Fruit fly (Drosophila melanogaster) whole organism, wandering third instar larva: ENCODE measurements around the gene Gr9a.

ENCODE experiments used
- CG32264 ChIP-seq: fragments of 200-800 bp; sonication (Bioruptor generic); optimal IDR thresholded peaks from 2 replicates; lab custom pipeline; 2016; ENCODE audit warnings: missing biosample characterization, missing genetic modification characterization
- CG9705 ChIP-seq: fragments of 200-800 bp; sonication (Bioruptor generic); optimal IDR thresholded peaks from 2 replicates; lab custom pipeline; 2018; ENCODE audit warnings: missing biosample characterization, mild to moderate bottlenecking, missing genetic modification characterization
- CrebA ChIP-seq: fragments of 200-800 bp; sonication (Bioruptor generic); optimal IDR thresholded peaks from 2 replicates; lab custom pipeline; 2016; ENCODE audit warnings: missing biosample characterization, mild to moderate bottlenecking, missing genetic modification characterization, borderline replicate concordance
- Dfd ChIP-seq: fragments of >200 bp; optimal IDR thresholded peaks from 2 replicates; lab custom pipeline; 2017; ENCODE audit warnings: missing biosample characterization, missing genetic modification characterization
- Dif ChIP-seq: fragments of 200-275, 200-300 bp; sonication (Bioruptor generic); optimal IDR thresholded peaks from 2 replicates; lab custom pipeline; 2018; ENCODE audit warnings: missing biosample characterization, missing genetic modification characterization; ENCODE audit not compliant: partially characterized antibody
- HLH106 ChIP-seq: fragments of 200-800 bp; optimal IDR thresholded peaks from 3 replicates; lab custom pipeline; 2019; ENCODE audit warnings: missing biosample characterization, mild to moderate bottlenecking, missing genetic modification characterization, moderate library complexity
- Hnf4 ChIP-seq: fragments of 200-800 bp; sonication (Bioruptor generic); optimal IDR thresholded peaks from 2 replicates; lab custom pipeline; 2016; ENCODE audit warnings: missing biosample characterization, mild to moderate bottlenecking, missing genetic modification characterization
- Hr78 ChIP-seq: fragments of >200 bp; optimal IDR thresholded peaks from 2 replicates; lab custom pipeline; 2017; ENCODE audit warnings: missing biosample characterization, missing genetic modification characterization
- Hr83 ChIP-seq: fragments of 200-300 bp; sonication (Bioruptor generic); optimal IDR thresholded peaks from 2 replicates; lab custom pipeline; 2016; ENCODE audit warnings: missing biosample characterization, mild to moderate bottlenecking, missing genetic modification characterization, moderate library complexity; ENCODE audit not compliant: poor library complexity, severe bottlenecking
- Jra ChIP-seq: sonication (Bioruptor generic); optimal IDR thresholded peaks from 2 replicates; lab custom pipeline; 2016; ENCODE audit warnings: missing biosample characterization, missing genetic modification characterization
- Mio ChIP-seq: sonication (Bioruptor generic); optimal IDR thresholded peaks from 2 replicates; lab custom pipeline; 2016; ENCODE audit warnings: missing biosample characterization, missing genetic modification characterization
- Myc ChIP-seq: fragments of >200 bp; optimal IDR thresholded peaks from 2 replicates; lab custom pipeline; 2017
- N ChIP-seq: fragments of >200 bp; optimal IDR thresholded peaks from 2 replicates; lab custom pipeline; 2018; ENCODE audit warnings: missing biosample characterization, missing external identifiers, missing genetic modification characterization
- Vsx2 ChIP-seq: fragments of 200-300, 225-300 bp; sonication (Bioruptor generic); optimal IDR thresholded peaks from 2 replicates; lab custom pipeline; 2018; ENCODE audit warnings: missing biosample characterization, missing genetic modification characterization; ENCODE audit not compliant: partially characterized antibody
- brk ChIP-seq: fragments of 200-800 bp; sonication (Bioruptor generic); optimal IDR thresholded peaks from 2 replicates; lab custom pipeline; 2016; ENCODE audit warnings: missing biosample characterization, mild to moderate bottlenecking, missing genetic modification characterization
- dl ChIP-seq, 2 experiments: fragments of 175-275, 200-275 bp in 1 of 2; fragments of 200-275 bp in 1 of 2; sonication (Bioruptor generic); optimal IDR thresholded peaks; lab custom pipeline; 2018; ENCODE audit warnings: mild to moderate bottlenecking in 2 of 2, missing biosample characterization in 2 of 2, missing genetic modification characterization in 2 of 2, moderate library complexity in 2 of 2; ENCODE audit not compliant: partially characterized antibody in 2 of 2, insufficient read depth in 1 of 2
- dmrt93B ChIP-seq: fragments of 200-800 bp; sonication (Bioruptor generic); optimal IDR thresholded peaks from 2 replicates; lab custom pipeline; 2018; ENCODE audit warnings: missing biosample characterization, mild to moderate bottlenecking, missing genetic modification characterization
- dsf ChIP-seq: sonication (Bioruptor generic); optimal IDR thresholded peaks from 2 replicates; lab custom pipeline; 2016; ENCODE audit warnings: missing biosample characterization, missing genetic modification characterization, borderline replicate concordance
- foxo ChIP-seq, 2 experiments: fragments of 200-800 bp; sonication (Bioruptor generic); optimal IDR thresholded peaks; 2 replicates in 1 of 2; 3 replicates in 1 of 2; lab custom pipeline; 2016 to 2017; ENCODE audit warnings: missing biosample characterization in 2 of 2, missing genetic modification characterization in 2 of 2
- fru ChIP-seq: fragments of 200-800 bp; sonication (Bioruptor generic); optimal IDR thresholded peaks from 3 replicates; lab custom pipeline; 2016; ENCODE audit warnings: missing biosample characterization, mild to moderate bottlenecking, missing genetic modification characterization
- h ChIP-seq: fragments of 200-800 bp; sonication (Bioruptor generic); optimal IDR thresholded peaks from 3 replicates; lab custom pipeline; 2016; ENCODE audit warnings: missing biosample characterization, mild to moderate bottlenecking, missing genetic modification characterization
- jim ChIP-seq: fragments of 175-275, 200-325 bp; sonication (Bioruptor generic); optimal IDR thresholded peaks from 2 replicates; lab custom pipeline; 2016; ENCODE audit warnings: missing biosample characterization, mild to moderate bottlenecking, missing genetic modification characterization
- lola ChIP-seq: fragments of >200 bp; optimal IDR thresholded peaks from 2 replicates; lab custom pipeline; 2017; ENCODE audit warnings: missing biosample characterization, missing genetic modification characterization
- pan ChIP-seq: fragments of >200 bp; optimal IDR thresholded peaks from 2 replicates; lab custom pipeline; 2017
- psq ChIP-seq: fragments of 200-800 bp; sonication (Bioruptor generic); optimal IDR thresholded peaks from 3 replicates; lab custom pipeline; 2017; ENCODE audit warnings: missing biosample characterization, mild to moderate bottlenecking, missing genetic modification characterization, moderate library complexity
- rgr ChIP-seq: fragments of 200-800 bp; sonication (Bioruptor generic); optimal IDR thresholded peaks from 3 replicates; lab custom pipeline; 2016; ENCODE audit warnings: missing biosample characterization, mild to moderate bottlenecking, missing genetic modification characterization
- sage ChIP-seq: fragments of 200-800 bp; sonication (Bioruptor generic); optimal IDR thresholded peaks from 2 replicates; lab custom pipeline; 2016; ENCODE audit warnings: missing biosample characterization, mild to moderate bottlenecking, missing genetic modification characterization
- sv ChIP-seq: fragments of 200-800 bp; sonication (Bioruptor generic); optimal IDR thresholded peaks from 3 replicates; lab custom pipeline; 2016; ENCODE audit warnings: missing biosample characterization, missing genetic modification characterization
- tai ChIP-seq: sonication (Bioruptor generic); optimal IDR thresholded peaks from 2 replicates; lab custom pipeline; 2016; ENCODE audit warnings: missing biosample characterization, missing genetic modification characterization
- usp ChIP-seq: fragments of >200 bp; optimal IDR thresholded peaks from 2 replicates; lab custom pipeline; 2017; ENCODE audit warnings: missing biosample characterization, missing genetic modification characterization
- woc ChIP-seq: sonication (Bioruptor generic); optimal IDR thresholded peaks from 2 replicates; lab custom pipeline; 2016; ENCODE audit warnings: missing biosample characterization, mild to moderate bottlenecking, missing genetic modification characterization

Gene Gr9a

dm6 chrX:10067528-10067927 is 6.1 kb downstream of the Gr9a start (continued):
- TF ChIP-seq Hr78 (no peak), Dif (GFP tag; lab: Kevin White, UChicago) (no peak), fru (GFP tag; lab: Kevin White, UChicago) (peak; percentile 63), dsf (GFP tag; lab: Kevin White, UChicago) (no peak)

dm6 chrX:10070325-10070931 is 9.0 kb downstream of the Gr9a start, which contains the start of gene CG15312:
Gene CG15312, minus strand, starts transcription at chrX:10070868.
- TF ChIP-seq Myc (lab: Kevin White, UChicago) (no peak), CrebA (GFP tag; lab: Kevin White, UChicago) (no peak), tai (GFP tag; lab: Kevin White, UChicago) (no peak), jim (GFP tag; lab: Kevin White, UChicago) (no peak), foxo (GFP tag; optimal IDR thresholded peaks at IDR 0.05; lab: Kevin White, UChicago) (no peak), sv (no peak), sage (no peak), Hr83 (GFP tag; lab: Kevin White, UChicago) (no peak), Dif (GFP tag; lab: Kevin White, UChicago) (no peak), CG32264 (GFP tag; lab: Kevin White, UChicago) (no peak), Dfd (GFP tag; lab: Kevin White, UChicago) (no peak), Hr78 (no peak), Hnf4 (GFP tag; lab: Kevin White, UChicago) (no peak), CG9705 (GFP tag; lab: Kevin White, UChicago) (no peak), dl (GFP tag; optimal IDR thresholded peaks at IDR 0.05; lab: Kevin White, UChicago; ENCODE audit: insufficient read depth in 1 of 2, partially characterized antibody in 2 of 2) (no peak)

DNA sequence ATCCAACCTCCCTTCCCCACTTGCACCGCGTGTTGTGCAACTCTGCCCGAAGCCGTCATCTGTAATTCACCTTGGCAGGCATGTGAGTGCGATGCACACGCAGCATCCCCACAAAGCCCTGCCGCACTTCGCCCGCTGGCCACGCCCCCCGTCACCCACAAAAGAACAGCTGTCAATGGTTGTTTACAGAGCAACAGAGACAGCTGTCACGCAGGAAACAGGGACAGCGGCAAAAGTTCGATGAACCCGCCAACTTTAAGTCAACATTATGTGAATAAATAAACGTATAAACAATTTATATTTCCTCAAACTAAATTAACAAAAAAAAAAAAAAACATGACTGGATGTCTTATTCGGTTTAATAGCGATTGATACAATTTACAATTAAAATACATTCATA is 10.1 kb downstream of the Gr9a start:
- TF ChIP-seq foxo (GFP tag; optimal IDR thresholded peaks at IDR 0.05; lab: Kevin White, UChicago) (no peak), N (GFP tag; lab: Kevin White, UChicago) (no peak), sage (no peak)
- TF ChIP-seq, all 38 proteins: peak for 0

- TF ChIP-seq Mio (GFP tag; lab: Kevin White, UChicago), result no peak
- TF ChIP-seq woc, result no peak
- no peak for TF ChIP-seq Vsx2
- TF ChIP-seq h (GFP tag; lab: Kevin White, UChicago), result no peak
- TF ChIP-seq usp (GFP tag; lab: Kevin White, UChicago), result no peak
- TF ChIP-seq Jra (GFP tag; lab: Kevin White, UChicago), result no peak
- no peak for TF ChIP-seq psq (GFP tag; lab: Kevin White, UChicago)
- TF ChIP-seq HLH106 (tag; lab: Kevin White, UChicago), result no peak
- no peak for TF ChIP-seq Dif (GFP tag; lab: Kevin White, UChicago)
- no peak for TF ChIP-seq pan (lab: Kevin White, UChicago)
- no peak for TF ChIP-seq Hr78
Measured at dm6 chrX:10082185-10082949, 20.9 kb downstream of the Gr9a start, which contains the start of gene ZAP3. Gene ZAP3, minus strand, starts transcription at chrX:10082492.

dm6 chrX:10082950-10083253 is 21.5 kb downstream of the Gr9a start, which contains the start of gene CG2972:
Gene CG2972, plus strand, starts transcription at chrX:10083154.
- no peak for TF ChIP-seq CG32264 (GFP tag; lab: Kevin White, UChicago)
- no peak for TF ChIP-seq dmrt93B
- TF ChIP-seq Hr83 (GFP tag; lab: Kevin White, UChicago), result no peak
- no peak for TF ChIP-seq Vsx2
- no peak for TF ChIP-seq Dif (GFP tag; lab: Kevin White, UChicago)
- no peak for TF ChIP-seq Jra (GFP tag; lab: Kevin White, UChicago)
- no peak for TF ChIP-seq brk (GFP tag; lab: Kevin White, UChicago)
- TF ChIP-seq Dfd (GFP tag; lab: Kevin White, UChicago), result no peak
- TF ChIP-seq dsf (GFP tag; lab: Kevin White, UChicago), result no peak
- TF ChIP-seq usp (GFP tag; lab: Kevin White, UChicago), result no peak
- TF ChIP-seq Hnf4 (GFP tag; lab: Kevin White, UChicago), result no peak
- no peak for TF ChIP-seq Hr78
- no peak for TF ChIP-seq pan (lab: Kevin White, UChicago)
- TF ChIP-seq lola, result no peak
- no peak for TF ChIP-seq dl (GFP tag; optimal IDR thresholded peaks at IDR 0.05; lab: Kevin White, UChicago; ENCODE audit: insufficient read depth in 1 of 2, partially characterized antibody in 2 of 2)
- no peak for TF ChIP-seq rgr (GFP tag; lab: Kevin White, UChicago)
